Worm (Caenorhabditis elegans) whole organism, mixed stage, embryonic: ENCODE measurements around the gene gst-33.

Source experiments
- M03D4.4 ChIP-seq: sonication (generic microtip); optimal IDR thresholded peaks from 2 replicates; lab custom pipeline; 2017; ENCODE audit warnings: mild to moderate bottlenecking, missing genetic modification characterization, missing compliant biosample characterization
- bed-3 ChIP-seq: fragments of 200-800 bp; sonication (Bioruptor generic); optimal IDR thresholded peaks from 3 replicates; lab custom pipeline; 2018; ENCODE audit warnings: mild to moderate bottlenecking, missing genetic modification characterization, moderate library complexity, missing compliant biosample characterization
- blmp-1 ChIP-seq: fragments of 150-350 bp; optimal IDR thresholded peaks from 2 replicates; lab custom pipeline; 2014; ENCODE audit warnings: missing biosample characterization, missing genetic modification characterization
- ceh-39 ChIP-seq: fragments of 150-350 bp; optimal IDR thresholded peaks from 2 replicates; lab custom pipeline; 2014; ENCODE audit warnings: missing biosample characterization, missing genetic modification characterization
- ceh-43 ChIP-seq: fragments of 200-800 bp; sonication (Bioruptor generic); optimal IDR thresholded peaks from 2 replicates; lab custom pipeline; 2018; ENCODE audit warnings: mild to moderate bottlenecking, missing genetic modification characterization, moderate library complexity, missing compliant biosample characterization
- ceh-83 ChIP-seq: fragments of 200-800 bp; sonication (Bioruptor generic); optimal IDR thresholded peaks from 2 replicates; lab custom pipeline; 2018; ENCODE audit warnings: mild to moderate bottlenecking, missing genetic modification characterization, missing compliant biosample characterization
- ces-1 ChIP-seq: fragments of 150-350 bp; optimal IDR thresholded peaks from 2 replicates; lab custom pipeline; 2014; ENCODE audit warnings: missing biosample characterization, missing genetic modification reagents, missing genetic modification characterization
- cnd-1 ChIP-seq: fragments of 200-800 bp; sonication (Bioruptor generic); optimal IDR thresholded peaks from 2 replicates; lab custom pipeline; 2018; ENCODE audit warnings: mild to moderate bottlenecking, missing genetic modification characterization, missing compliant biosample characterization
- drap-1 ChIP-seq: fragments of 200-800 bp; sonication (Bioruptor generic); optimal IDR thresholded peaks from 3 replicates; lab custom pipeline; 2018; ENCODE audit warnings: mild to moderate bottlenecking, missing genetic modification characterization, missing compliant biosample characterization
- elt-1 ChIP-seq: sonication (generic microtip); optimal IDR thresholded peaks from 2 replicates; lab custom pipeline; 2017; ENCODE audit warnings: missing genetic modification characterization, mild to moderate bottlenecking, missing compliant biosample characterization, antibody characterized with exemption, moderate library complexity, borderline replicate concordance; ENCODE audit not compliant: insufficient read depth
- elt-3 ChIP-seq: fragments of 150-350 bp; optimal IDR thresholded peaks from 2 replicates; lab custom pipeline; 2014; ENCODE audit warnings: missing biosample characterization, missing genetic modification characterization
- flh-1 ChIP-seq: fragments of 200-800 bp; sonication (Bioruptor generic); optimal IDR thresholded peaks from 2 replicates; lab custom pipeline; 2018; ENCODE audit warnings: mild to moderate bottlenecking, missing genetic modification characterization, moderate library complexity, missing compliant biosample characterization
- ham-2 ChIP-seq: fragments of 200-800 bp; sonication (Bioruptor generic); optimal IDR thresholded peaks from 2 replicates; lab custom pipeline; 2018; ENCODE audit warnings: mild to moderate bottlenecking, missing genetic modification characterization, missing compliant biosample characterization
- hlh-1 ChIP-seq: fragments of 150-350 bp; optimal IDR thresholded peaks from 2 replicates; lab custom pipeline; 2014; ENCODE audit warnings: missing biosample characterization, missing genetic modification reagents, missing genetic modification characterization
- lin-32 ChIP-seq: fragments of 200-800 bp; sonication (Bioruptor generic); optimal IDR thresholded peaks from 2 replicates; lab custom pipeline; 2018; ENCODE audit warnings: mild to moderate bottlenecking, missing genetic modification characterization, missing compliant biosample characterization
- lsy-2 ChIP-seq: fragments of 150-350 bp; optimal IDR thresholded peaks from 2 replicates; lab custom pipeline; 2014; ENCODE audit warnings: missing biosample characterization, missing genetic modification characterization
- mab-5 ChIP-seq: fragments of 150-350 bp; optimal IDR thresholded peaks from 2 replicates; lab custom pipeline; 2014; ENCODE audit warnings: missing biosample characterization, missing genetic modification characterization
- mep-1 ChIP-seq: fragments of 150-350 bp; optimal IDR thresholded peaks from 2 replicates; lab custom pipeline; 2017; ENCODE audit warnings: missing biosample characterization, missing genetic modification reagents, missing genetic modification characterization, inconsistent platforms
- mls-2 ChIP-seq: sonication (generic microtip); optimal IDR thresholded peaks from 2 replicates; lab custom pipeline; 2016; ENCODE audit warnings: mild to moderate bottlenecking, missing genetic modification characterization, moderate library complexity, missing compliant biosample characterization
- nhr-2 ChIP-seq: fragments of 150-350 bp; optimal IDR thresholded peaks from 2 replicates; lab custom pipeline; 2014; ENCODE audit warnings: missing biosample characterization, missing genetic modification characterization
- nhr-237 ChIP-seq: fragments of 150-350 bp; optimal IDR thresholded peaks from 2 replicates; lab custom pipeline; 2014; ENCODE audit warnings: missing biosample characterization, missing genetic modification characterization
- nhr-28 ChIP-seq: fragments of 150-350 bp; optimal IDR thresholded peaks from 2 replicates; lab custom pipeline; 2014; ENCODE audit warnings: missing biosample characterization, missing genetic modification characterization
- nhr-76 ChIP-seq: sonication (generic microtip); optimal IDR thresholded peaks from 2 replicates; lab custom pipeline; 2017; ENCODE audit warnings: missing biosample characterization, missing genetic modification characterization
- pha-4 ChIP-seq: fragments of 150-350 bp; optimal IDR thresholded peaks from 2 replicates; lab custom pipeline; 2018; ENCODE audit warnings: missing biosample characterization, missing genetic modification reagents, missing genetic modification characterization
- snpc-4 ChIP-seq: fragments of 150-350 bp; optimal IDR thresholded peaks from 2 replicates; lab custom pipeline; 2014; ENCODE audit warnings: missing biosample characterization, missing genetic modification characterization
- sptf-1 ChIP-seq: sonication (generic microtip); optimal IDR thresholded peaks from 2 replicates; lab custom pipeline; 2017; ENCODE audit warnings: mild to moderate bottlenecking, missing genetic modification characterization, moderate library complexity, missing compliant biosample characterization
- tbx-8 ChIP-seq: fragments of 200-800 bp; sonication (Bioruptor generic); optimal IDR thresholded peaks from 2 replicates; lab custom pipeline; 2018; ENCODE audit warnings: mild to moderate bottlenecking, missing genetic modification characterization, moderate library complexity, missing compliant biosample characterization
- unc-120 ChIP-seq: sonication (generic microtip); optimal IDR thresholded peaks from 2 replicates; lab custom pipeline; 2017; ENCODE audit warnings: missing genetic modification characterization, missing compliant biosample characterization; ENCODE audit not compliant: poor library complexity, severe bottlenecking
- unc-39 ChIP-seq: fragments of 150-350 bp; optimal IDR thresholded peaks from 2 replicates; lab custom pipeline; 2014; ENCODE audit warnings: missing biosample characterization, missing genetic modification characterization
- unc-62 ChIP-seq: fragments of 150-350 bp; optimal IDR thresholded peaks from 2 replicates; lab custom pipeline; 2014; ENCODE audit warnings: missing biosample characterization, missing genetic modification reagents, missing genetic modification characterization
- ztf-11 ChIP-seq: fragments of 150-350 bp; optimal IDR thresholded peaks from 2 replicates; lab custom pipeline; 2014; ENCODE audit warnings: missing biosample characterization, missing genetic modification characterization

gst-33 gene

ce11 chrV:3444777-3445089, 23.6 kb downstream of the gst-33 start, which contains the start of gene cfz-2:
cfz-2 (minus strand) TSS chrV:3444877.
- TF ChIP-seq lin-32 (GFP tag; lab: Kevin White, UChicago) (no peak), ham-2 (GFP tag; lab: Kevin White, UChicago) (no peak), pha-4 (tag; lab: Kevin White, UChicago) (no peak), lsy-2 (no peak), elt-1 (tag; lab: Kevin White, UChicago) (no peak), cnd-1 (tag; lab: Kevin White, UChicago) (no peak), M03D4.4 (tag; lab: Kevin White, UChicago) (no peak), unc-120 (tag; lab: Kevin White, UChicago) (no peak), ztf-11 (tag; lab: Kevin White, UChicago) (no peak), flh-1 (no peak), hlh-1 (tag; lab: Kevin White, UChicago) (no peak), mls-2 (tag; lab: Kevin White, UChicago) (no peak), ceh-39 (tag; lab: Kevin White, UChicago) (no peak), ceh-43 (no peak), unc-62 (GFP tag; lab: Kevin White, UChicago) (no peak), mab-5 (tag; lab: Kevin White, UChicago) (no peak), blmp-1 (no peak), unc-39 (tag; lab: Kevin White, UChicago) (no peak), elt-3 (tag; lab: Kevin White, UChicago) (no peak)

DNA sequence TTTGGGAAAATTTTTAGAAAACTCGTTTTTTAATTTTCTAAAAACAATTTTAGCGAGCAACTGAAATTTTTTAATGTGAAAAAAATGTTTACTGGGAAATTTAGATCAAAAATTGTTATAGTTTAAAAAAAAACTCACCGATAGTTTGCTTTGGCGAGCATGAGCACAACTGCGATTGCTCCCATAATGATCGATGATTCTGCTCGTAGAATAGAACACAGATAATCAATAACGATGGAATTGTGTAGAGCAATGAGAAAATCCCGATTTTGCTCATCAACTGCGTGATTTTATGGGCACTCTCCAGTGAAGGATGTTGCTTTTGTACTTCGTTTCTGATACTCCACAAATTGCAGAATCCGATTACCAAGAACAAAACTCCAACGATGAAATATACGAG, 25.8 kb downstream of the gst-33 start:
- TF ChIP-seq flh-1 (no peak), mab-5 (tag; lab: Kevin White, UChicago) (no peak), elt-1 (tag; lab: Kevin White, UChicago) (no peak), ham-2 (GFP tag; lab: Kevin White, UChicago) (no peak), sptf-1 (no peak), mls-2 (tag; lab: Kevin White, UChicago) (no peak)

DNA sequence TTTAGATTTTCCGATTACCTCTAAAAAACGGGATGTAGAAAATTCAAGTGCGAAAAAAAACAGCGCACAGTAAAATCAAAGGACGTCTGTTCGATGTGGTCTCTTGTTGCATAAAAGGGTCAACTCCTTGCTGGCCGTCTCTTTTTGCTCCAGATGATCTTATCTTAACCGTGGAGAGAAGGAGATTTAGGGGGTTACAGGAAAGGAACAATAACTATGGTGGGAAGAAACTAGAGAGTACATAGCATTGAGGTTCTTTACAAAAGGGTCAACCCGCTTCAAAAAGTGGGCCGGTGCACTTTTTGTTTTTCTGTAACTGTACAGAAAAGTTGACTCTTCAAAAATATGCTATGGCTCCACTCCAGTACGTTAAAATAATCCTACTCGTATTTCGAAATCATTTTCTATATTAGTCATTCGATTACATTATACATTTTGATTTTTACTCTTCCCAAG, 36.8 kb downstream of the gst-33 start, which contains the start of the genes T20D4.19 and srj-9:
Gene T20D4.19, minus strand, starts transcription at position 101 of the 456 bp plus-strand sequence.
Gene srj-9, plus strand, starts transcription at position 406 of the 456 bp plus-strand sequence.
- no peak for TF ChIP-seq lin-32 (GFP tag; lab: Kevin White, UChicago)
- TF ChIP-seq nhr-237 (tag; lab: Kevin White, UChicago): no peak
- no peak for TF ChIP-seq ham-2 (GFP tag; lab: Kevin White, UChicago)
- peak; percentile 31 for TF ChIP-seq nhr-2 (tag; lab: Kevin White, UChicago)
- no peak for TF ChIP-seq unc-39 (tag; lab: Kevin White, UChicago)
- TF ChIP-seq sptf-1: no peak
- TF ChIP-seq snpc-4 (tag; lab: Kevin White, UChicago): no peak

ce11 chrV:3428697-3429096, 39.7 kb downstream of the gst-33 start, which contains the start of gene srab-20:
srab-20 (plus strand) TSS chrV:3428997.
- no peak for TF ChIP-seq unc-62 (GFP tag; lab: Kevin White, UChicago)
- TF ChIP-seq M03D4.4 (tag; lab: Kevin White, UChicago): no peak
- TF ChIP-seq nhr-237 (tag; lab: Kevin White, UChicago): no peak
- TF ChIP-seq nhr-28 (tag; lab: Kevin White, UChicago): no peak
- TF ChIP-seq unc-39 (tag; lab: Kevin White, UChicago): no peak
- TF ChIP-seq ztf-11 (tag; lab: Kevin White, UChicago): no peak
- TF ChIP-seq, all 35 proteins: peak for 0

- TF ChIP-seq ces-1 (GFP tag; lab: Kevin White, UChicago): no peak
- TF ChIP-seq ceh-83 (GFP tag; lab: Kevin White, UChicago): no peak
- TF ChIP-seq unc-62 (GFP tag; lab: Kevin White, UChicago): no peak
- no peak for TF ChIP-seq mep-1 (tag; lab: Kevin White, UChicago)
- no peak for TF ChIP-seq mls-2 (tag; lab: Kevin White, UChicago)
These were observed 42.3 kb downstream of the gst-33 start, which contains the start of gene srab-22 for ce11 chrV:3426076-3426475. srab-22 (plus strand) TSS chrV:3426376.

ce11 chrV:3424341-3424740, 44.0 kb downstream of the gst-33 start, which contains the start of gene srab-21:
srab-21 (minus strand) TSS chrV:3424441.
- TF ChIP-seq mep-1 (tag; lab: Kevin White, UChicago): no peak
- TF ChIP-seq ceh-43: no peak
- TF ChIP-seq unc-120 (tag; lab: Kevin White, UChicago): no peak
- TF ChIP-seq nhr-76 (tag; lab: Kevin White, UChicago): no peak
- TF ChIP-seq ceh-39 (tag; lab: Kevin White, UChicago): no peak
- TF ChIP-seq nhr-2 (tag; lab: Kevin White, UChicago): no peak
- TF ChIP-seq mls-2 (tag; lab: Kevin White, UChicago): no peak
- TF ChIP-seq drap-1: no peak
- no peak for TF ChIP-seq hlh-1 (tag; lab: Kevin White, UChicago)
- no peak for TF ChIP-seq M03D4.4 (tag; lab: Kevin White, UChicago)
- no peak for TF ChIP-seq unc-62 (GFP tag; lab: Kevin White, UChicago)
- TF ChIP-seq sptf-1: no peak
- TF ChIP-seq snpc-4 (tag; lab: Kevin White, UChicago): no peak
- no peak for TF ChIP-seq tbx-8 (GFP tag; lab: Kevin White, UChicago)
- TF ChIP-seq blmp-1: no peak
- no peak for TF ChIP-seq elt-1 (tag; lab: Kevin White, UChicago)
- TF ChIP-seq bed-3 (GFP tag; lab: Kevin White, UChicago): no peak
